Worm (Caenorhabditis elegans): Measurements from ENCODE around the gene C16D9.4.

The C16D9.4 gene

ce11 chrV:8226812-8227211, 15.9 kb downstream of the C16D9.4 start, which contains the start of gene K07C11.10:
Gene K07C11.10 (minus strand): TSS chrV:8226912.
- TF ChIP-seq ceh-24 (tag; optimal IDR thresholded peaks at IDR 0.05) (no peak), hlh-30 (tag; optimal IDR thresholded peaks at IDR 0.05; ENCODE audit: insufficient read depth) (no peak), unc-86 (tag; optimal IDR thresholded peaks at IDR 0.05) (no peak), ceh-9 (tag; optimal IDR thresholded peaks at IDR 0.05) (no peak), pha-4 (tag; optimal IDR thresholded peaks at IDR 0.05) (no peak), pqm-1 (tag; optimal IDR thresholded peaks at IDR 0.05) (no peak), zip-5 (tag; optimal IDR thresholded peaks at IDR 0.05) (no peak), fax-1 (tag; optimal IDR thresholded peaks at IDR 0.05) (no peak), rnt-1 (tag; optimal IDR thresholded peaks at IDR 0.05) (no peak), odd-2 (tag; optimal IDR thresholded peaks at IDR 0.05) (no peak), ceh-48 (tag; optimal IDR thresholded peaks at IDR 0.05) (no peak), sox-4 (tag; optimal IDR thresholded peaks at IDR 0.05) (no peak), ceh-31 (tag; optimal IDR thresholded peaks at IDR 0.05) (no peak), unc-42 (tag; optimal IDR thresholded peaks at IDR 0.05) (no peak), ceh-6 (GFP tag; optimal IDR thresholded peaks at IDR 0.05) (no peak)

ce11 chrV:8224634-8225033, 18.1 kb downstream of the C16D9.4 start, which contains the start of gene pax-1:
Gene pax-1 (plus strand): TSS chrV:8224934.
- TF ChIP-seq ceh-31 (tag; optimal IDR thresholded peaks at IDR 0.05): no peak
- TF ChIP-seq pqm-1 (tag; optimal IDR thresholded peaks at IDR 0.05): no peak
- no peak for TF ChIP-seq K02D7.2 (tag; optimal IDR thresholded peaks at IDR 0.05)
- TF ChIP-seq pag-3 (tag; optimal IDR thresholded peaks at IDR 0.05; ENCODE audit: borderline replicate concordance): no peak
- no peak for TF ChIP-seq odd-2 (tag; optimal IDR thresholded peaks at IDR 0.05)
- no peak for TF ChIP-seq ceh-2 (tag; optimal IDR thresholded peaks at IDR 0.05)
- no peak for TF ChIP-seq C08G9.2 (tag; optimal IDR thresholded peaks at IDR 0.05)
- no peak for TF ChIP-seq pha-2 (tag; optimal IDR thresholded peaks at IDR 0.05)
- TF ChIP-seq madf-2 (tag; optimal IDR thresholded peaks at IDR 0.05): no peak
- TF ChIP-seq ceh-9 (tag; optimal IDR thresholded peaks at IDR 0.05): no peak
- TF ChIP-seq ceh-34 (tag; optimal IDR thresholded peaks at IDR 0.05): no peak
- no peak for TF ChIP-seq F13H6.1 (tag; optimal IDR thresholded peaks at IDR 0.05)

ce11 chrV:8223417-8223816, 19.3 kb downstream of the C16D9.4 start:
- no peak for TF ChIP-seq lin-11 (tag; optimal IDR thresholded peaks at IDR 0.05)
- no peak for TF ChIP-seq ceh-9 (tag; optimal IDR thresholded peaks at IDR 0.05)
- no peak for TF ChIP-seq ceh-31 (tag; optimal IDR thresholded peaks at IDR 0.05)
- no peak for TF ChIP-seq syd-9 (tag; optimal IDR thresholded peaks at IDR 0.05)
- TF ChIP-seq fkh-10 (GFP tag; optimal IDR thresholded peaks at IDR 0.05): no peak
- no peak for TF ChIP-seq ceh-48 (tag; optimal IDR thresholded peaks at IDR 0.05)
- no peak for TF ChIP-seq pha-4 (tag; optimal IDR thresholded peaks at IDR 0.05)
- no peak for TF ChIP-seq unc-3 (GFP tag; conservative IDR thresholded peaks at IDR 0.05)
- no peak for TF ChIP-seq unc-3 (tag; optimal IDR thresholded peaks at IDR 0.05)
- no peak for TF ChIP-seq nhr-232 (tag; optimal IDR thresholded peaks at IDR 0.05)

ce11 chrV:8221083-8221538, 21.6 kb downstream of the C16D9.4 start, which contains the start of the genes cogc-6 and air-1:
Gene cogc-6 (minus strand): TSS chrV:8221316.
Gene air-1 (plus strand): TSS chrV:8221488.
- TF ChIP-seq ceh-24 (tag; optimal IDR thresholded peaks at IDR 0.05): no peak
- no peak for TF ChIP-seq ceh-6 (GFP tag; optimal IDR thresholded peaks at IDR 0.05)
- no peak for TF ChIP-seq pax-1 (tag; optimal IDR thresholded peaks at IDR 0.05)
- TF ChIP-seq elt-4 (tag; optimal IDR thresholded peaks at IDR 0.05): no peak
- TF ChIP-seq fkh-6 (tag; optimal IDR thresholded peaks at IDR 0.05): no peak
- no peak for TF ChIP-seq dve-1 (tag; optimal IDR thresholded peaks at IDR 0.05)
- no peak for TF ChIP-seq unc-42 (tag; optimal IDR thresholded peaks at IDR 0.05)
- TF ChIP-seq ztf-16 (tag; optimal IDR thresholded peaks at IDR 0.05): no peak
- TF ChIP-seq C08G9.2 (tag; optimal IDR thresholded peaks at IDR 0.05): no peak
- no peak for TF ChIP-seq lim-6 (tag; optimal IDR thresholded peaks at IDR 0.05)
- TF ChIP-seq nfya-1 (tag; optimal IDR thresholded peaks at IDR 0.05): no peak
- no peak for TF ChIP-seq ceh-18 (tag; optimal IDR thresholded peaks at IDR 0.05)
- no peak for TF ChIP-seq nhr-11 (tag; optimal IDR thresholded peaks at IDR 0.05)
- no peak for TF ChIP-seq C38D4.7 (GFP tag; optimal IDR thresholded peaks at IDR 0.05)
- no peak for TF ChIP-seq rnt-1 (tag; optimal IDR thresholded peaks at IDR 0.05)
- no peak for TF ChIP-seq T23F11.4 (GFP tag; optimal IDR thresholded peaks at IDR 0.05)
- no peak for TF ChIP-seq ets-4 (tag; optimal IDR thresholded peaks at IDR 0.05)
- no peak for TF ChIP-seq odd-2 (tag; optimal IDR thresholded peaks at IDR 0.05)
- no peak for TF ChIP-seq K09A11.1 (tag; optimal IDR thresholded peaks at IDR 0.05; ENCODE audit: insufficient read depth)

All from whole organism, late embryonic.